Worm (Caenorhabditis elegans) whole organism, young adult: ENCODE data around the gene M151.3.

Source experiments
- B0019.2 ChIP-seq: fragments of 200-800 bp; sonication (Bioruptor generic); conservative IDR thresholded peaks from 2 replicates; pipeline ENCODE4 v1.3.6; 2022; ENCODE audit warnings: missing genetic modification reagents, missing genetic modification characterization, missing compliant biosample characterization
- F39B2.1 ChIP-seq: fragments of 200-800 bp; sonication (Bioruptor generic); IDR thresholded peaks from 2 replicates; pipeline ENCODE4 v1.3.6; 2022; ENCODE audit warnings: missing genetic modification reagents, missing genetic modification characterization, missing compliant biosample characterization
- ama-1 ChIP-seq, 3 experiments: fragments of 150-350 bp in 1 of 3; sonication (generic microtip) in 2 of 3; optimal IDR thresholded peaks; 2 replicates each; lab custom pipeline; 2014 to 2018; ENCODE audit warnings: missing biosample characterization in 2 of 3, missing genetic modification characterization in 2 of 3, missing genetic modification reagents in 2 of 3
- dpl-1 ChIP-seq: fragments of 150-350 bp; optimal IDR thresholded peaks from 2 replicates; lab custom pipeline; 2014; ENCODE audit warnings: missing biosample characterization, missing genetic modification reagents, missing genetic modification characterization
- ets-4 ChIP-seq: fragments of 200-800 bp; sonication (Bioruptor generic); optimal IDR thresholded peaks from 2 replicates; lab custom pipeline; 2018; ENCODE audit warnings: mild to moderate bottlenecking, missing genetic modification characterization, missing compliant biosample characterization
- gei-17 ChIP-seq: fragments of 200-800 bp; sonication (Bioruptor generic); optimal IDR thresholded peaks from 2 replicates; lab custom pipeline; 2018; ENCODE audit warnings: mild to moderate bottlenecking, missing genetic modification characterization, missing compliant biosample characterization
- hsf-1 ChIP-seq: fragments of 200-800 bp; sonication (Bioruptor generic); IDR thresholded peaks from 2 replicates; pipeline ENCODE4 v1.3.6; 2022; ENCODE audit warnings: missing genetic modification reagents, missing genetic modification characterization, missing compliant biosample characterization
- nhr-120 ChIP-seq: fragments of 200-800 bp; sonication (Bioruptor generic); IDR thresholded peaks from 2 replicates; pipeline ENCODE4 v1.3.6; 2022; ENCODE audit warnings: missing genetic modification characterization, missing compliant biosample characterization
- zim-3 ChIP-seq: sonication (generic microtip); optimal IDR thresholded peaks from 2 replicates; lab custom pipeline; 2017; ENCODE audit warnings: mild to moderate bottlenecking, missing genetic modification characterization, moderate library complexity, missing compliant biosample characterization

DNA sequence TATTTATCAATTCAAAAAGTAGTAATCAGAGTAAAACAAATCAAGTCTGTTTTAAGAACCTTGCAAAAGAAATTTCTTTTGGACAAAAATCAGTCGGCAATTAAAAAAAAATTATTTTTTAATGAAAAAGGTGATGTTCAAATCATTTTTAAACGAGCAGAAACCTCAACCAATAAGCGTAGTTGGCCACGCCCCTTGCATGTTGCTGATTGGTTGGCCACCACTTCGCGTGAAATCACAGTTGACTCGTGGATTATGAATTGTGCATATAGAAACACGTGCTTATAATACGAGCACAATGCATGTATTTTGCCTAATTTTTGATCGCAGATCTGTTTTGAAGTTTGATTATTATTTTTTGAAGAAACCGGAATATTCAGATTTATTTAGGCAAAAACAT is 38.2 kb downstream of the M151.3 start:
- TF ChIP-seq zim-3 (tag; lab: Kevin White, UChicago): no peak
- TF ChIP-seq nhr-120 (GFP tag; lab: Robert Waterston, UW): no peak
- no peak for TF ChIP-seq gei-17 (GFP tag; lab: Kevin White, UChicago)
- TF ChIP-seq ets-4: no peak
- TF ChIP-seq ama-1 (optimal IDR thresholded peaks at IDR 0.05; lab: Kevin White, UChicago): no peak
- TF ChIP-seq ama-1 (GFP tag; optimal IDR thresholded peaks at IDR 0.05; lab: Kevin White, UChicago): no peak
- TF ChIP-seq F39B2.1: no peak
- TF ChIP-seq hsf-1 (GFP tag; lab: Robert Waterston, UW): no peak
- no peak for TF ChIP-seq dpl-1 (GFP tag; lab: Kevin White, UChicago)
- no peak for TF ChIP-seq B0019.2 (GFP tag; lab: Robert Waterston, UW)
